Worm (Caenorhabditis elegans): Measurements from ENCODE around the gene scl-5.

Gene scl-5

DNA sequence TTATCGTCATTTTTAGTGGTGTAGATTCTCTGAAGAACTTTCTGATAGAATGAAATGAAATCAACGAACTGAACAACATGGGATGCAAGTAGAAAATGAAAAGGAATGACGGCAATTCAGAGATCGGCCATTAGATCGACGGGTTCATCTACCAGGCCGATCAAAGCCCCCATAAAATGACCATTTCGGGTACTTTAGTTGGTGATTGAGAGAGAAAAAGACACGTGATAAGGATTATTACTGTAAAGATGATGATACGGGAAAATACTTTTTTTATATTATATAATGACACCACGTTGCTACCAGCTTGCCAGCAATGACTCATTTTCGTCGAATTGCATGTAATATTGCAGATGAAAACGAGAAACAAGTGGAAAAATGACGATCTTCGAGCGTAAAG, 45.9 kb downstream of the scl-5 start, which contains the start of gene best-1:
TSS of gene best-1 (minus strand) at position 29 of the 400 bp plus-strand sequence.
- TF ChIP-seq unc-3 (GFP tag; conservative IDR thresholded peaks at IDR 0.05) (no peak), unc-3 (tag; optimal IDR thresholded peaks at IDR 0.05) (no peak), ceh-34 (tag; optimal IDR thresholded peaks at IDR 0.05) (no peak), che-1 (tag; optimal IDR thresholded peaks at IDR 0.05) (no peak)

DNA sequence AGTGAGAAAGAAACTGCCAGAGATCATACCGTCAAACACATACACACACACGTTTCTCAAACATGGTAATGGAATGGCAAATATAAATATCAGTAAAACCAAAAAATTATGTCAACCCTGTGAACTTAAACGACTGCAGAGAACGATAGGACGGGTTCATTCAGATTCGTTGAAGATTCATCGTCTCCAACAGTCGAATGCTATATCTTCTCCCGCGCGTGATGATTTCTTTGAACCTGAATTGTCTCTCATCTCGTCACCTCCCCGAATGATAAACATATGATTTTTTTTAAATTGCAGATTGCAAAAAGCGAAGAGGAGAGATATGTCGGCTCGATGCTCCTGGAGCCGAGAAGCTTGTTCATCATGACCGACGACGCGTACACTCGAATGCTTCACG, 47.1 kb downstream of the scl-5 start:
- TF ChIP-seq ceh-22 (tag; optimal IDR thresholded peaks at IDR 0.05): no peak
- no peak for TF ChIP-seq ceh-6 (GFP tag; optimal IDR thresholded peaks at IDR 0.05)
- TF ChIP-seq F13H6.1 (tag; optimal IDR thresholded peaks at IDR 0.05): no peak
- no peak for TF ChIP-seq che-1 (tag; optimal IDR thresholded peaks at IDR 0.05)
- no peak for TF ChIP-seq fkh-6 (tag; optimal IDR thresholded peaks at IDR 0.05)
- no peak for TF ChIP-seq syd-9 (tag; optimal IDR thresholded peaks at IDR 0.05)
- no peak for TF ChIP-seq lim-6 (tag; optimal IDR thresholded peaks at IDR 0.05)
- no peak for TF ChIP-seq pha-4 (tag; optimal IDR thresholded peaks at IDR 0.05)
- TF ChIP-seq sox-2 (GFP tag; IDR thresholded peaks at IDR 0.05): no peak
- no peak for TF ChIP-seq fax-1 (tag; optimal IDR thresholded peaks at IDR 0.05)
- no peak for TF ChIP-seq pros-1 (tag; optimal IDR thresholded peaks at IDR 0.05)
- TF ChIP-seq unc-3 (GFP tag; conservative IDR thresholded peaks at IDR 0.05): no peak
- TF ChIP-seq unc-3 (tag; optimal IDR thresholded peaks at IDR 0.05): no peak

DNA sequence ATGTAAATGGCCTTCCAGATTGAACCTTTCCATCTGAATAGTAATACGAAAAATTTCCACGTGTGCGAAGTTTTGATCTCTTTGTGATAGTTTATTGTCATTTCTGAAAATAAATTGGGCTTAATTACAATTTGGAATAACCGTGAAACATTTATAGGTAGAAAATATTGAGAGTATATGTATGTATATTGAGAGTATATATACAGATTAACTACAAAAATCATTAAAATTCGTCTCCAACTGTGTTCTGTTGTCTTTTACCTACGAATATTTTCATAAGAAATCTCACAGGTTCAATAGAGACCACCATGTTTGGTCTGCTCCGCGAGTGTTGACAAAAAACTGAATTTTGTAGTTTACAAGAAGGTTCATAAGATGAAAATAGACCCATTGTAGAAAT, 49.2 kb downstream of the scl-5 start, which contains the start of gene best-2:
TSS of gene best-2 (minus strand) at position 101 of the 400 bp plus-strand sequence.
- TF ChIP-seq lin-11 (tag; optimal IDR thresholded peaks at IDR 0.05): no peak
- TF ChIP-seq Y22D7AL.16 (tag; optimal IDR thresholded peaks at IDR 0.05): no peak
- TF ChIP-seq zip-5 (tag; optimal IDR thresholded peaks at IDR 0.05): no peak
- TF ChIP-seq unc-3 (GFP tag; conservative IDR thresholded peaks at IDR 0.05): no peak
- no peak for TF ChIP-seq unc-3 (tag; optimal IDR thresholded peaks at IDR 0.05)
- TF ChIP-seq elt-2 (tag; optimal IDR thresholded peaks at IDR 0.05): no peak
- TF ChIP-seq ceh-14 (tag; optimal IDR thresholded peaks at IDR 0.05): no peak
- no peak for TF ChIP-seq dve-1 (tag; optimal IDR thresholded peaks at IDR 0.05)
- no peak for TF ChIP-seq eyg-1 (tag; optimal IDR thresholded peaks at IDR 0.05)
- no peak for TF ChIP-seq pqm-1 (tag; optimal IDR thresholded peaks at IDR 0.05)
- TF ChIP-seq hlh-13 (GFP tag; optimal IDR thresholded peaks at IDR 0.05): no peak
- no peak for TF ChIP-seq ceh-6 (GFP tag; optimal IDR thresholded peaks at IDR 0.05)
- TF ChIP-seq ahr-1 (tag; optimal IDR thresholded peaks at IDR 0.05): no peak
- no peak for TF ChIP-seq gmeb-2 (tag; optimal IDR thresholded peaks at IDR 0.05)
- no peak for TF ChIP-seq sox-2 (GFP tag; IDR thresholded peaks at IDR 0.05)
- TF ChIP-seq ceh-48 (tag; optimal IDR thresholded peaks at IDR 0.05): no peak
- no peak for TF ChIP-seq nhr-11 (tag; optimal IDR thresholded peaks at IDR 0.05)
- TF ChIP-seq ref-2 (tag; optimal IDR thresholded peaks at IDR 0.05): no peak
